Fruit fly (Drosophila melanogaster) whole organism, embryonic: ENCODE results near the gene fw.

Experiments
- CG13775 ChIP-seq: fragments of 200-800 bp; sonication (Bioruptor generic); optimal IDR thresholded peaks from 3 replicates; lab custom pipeline; 2017; ENCODE audit warnings: missing biosample characterization, mild to moderate bottlenecking, missing genetic modification characterization
- CG13894 ChIP-seq: fragments of 200-800 bp; sonication (Bioruptor generic); optimal IDR thresholded peaks from 3 replicates; lab custom pipeline; 2018; ENCODE audit warnings: missing biosample characterization, mild to moderate bottlenecking, missing genetic modification characterization, moderate library complexity
- CG1529 ChIP-seq: fragments of 200-800 bp; sonication (Bioruptor generic); optimal IDR thresholded peaks from 3 replicates; lab custom pipeline; 2018; ENCODE audit warnings: missing biosample characterization, missing genetic modification characterization
- CG17359 ChIP-seq: fragments of 200-800 bp; sonication (Bioruptor generic); optimal IDR thresholded peaks from 3 replicates; lab custom pipeline; 2018; ENCODE audit warnings: missing biosample characterization, mild to moderate bottlenecking, missing genetic modification characterization, moderate library complexity
- CG18476 ChIP-seq: fragments of 200-800 bp; sonication (Bioruptor generic); optimal IDR thresholded peaks from 2 replicates; lab custom pipeline; 2016; ENCODE audit warnings: missing biosample characterization, mild to moderate bottlenecking, missing genetic modification characterization
- CG2129 ChIP-seq: fragments of 200-800 bp; sonication (Bioruptor generic); IDR thresholded peaks from 2 replicates; pipeline ENCODE4 v1.3.6; 2022; ENCODE audit warnings: missing biosample characterization, missing genetic modification characterization; ENCODE audit not compliant: partially characterized antibody
- CG30020 ChIP-seq: fragments of 200-800 bp; optimal IDR thresholded peaks from 2 replicates; lab custom pipeline; 2019; ENCODE audit warnings: missing biosample characterization, mild to moderate bottlenecking, missing genetic modification characterization, moderate library complexity
- CG3065 ChIP-seq: fragments of 200-800 bp; sonication (Bioruptor generic); optimal IDR thresholded peaks from 2 replicates; lab custom pipeline; 2016; ENCODE audit warnings: missing biosample characterization, missing genetic modification characterization
- CG33213 ChIP-seq: fragments of 200-800 bp; sonication (Bioruptor generic); optimal IDR thresholded peaks from 3 replicates; lab custom pipeline; 2016; ENCODE audit warnings: missing biosample characterization, missing genetic modification characterization
- CG33557 ChIP-seq: fragments of 200-800 bp; sonication (Bioruptor generic); optimal IDR thresholded peaks from 2 replicates; lab custom pipeline; 2019; ENCODE audit warnings: missing biosample characterization, mild to moderate bottlenecking, missing genetic modification characterization, moderate library complexity
- CG42726 ChIP-seq: fragments of 200-800 bp; sonication (Bioruptor generic); IDR thresholded peaks from 2 replicates; pipeline ENCODE4 v1.3.6; 2022; ENCODE audit warnings: missing biosample characterization, missing genetic modification characterization; ENCODE audit not compliant: partially characterized antibody
- CG4730 ChIP-seq: fragments of 200-800 bp; sonication (Bioruptor generic); IDR thresholded peaks from 2 replicates; pipeline ENCODE4 v1.3.6; 2022; ENCODE audit warnings: missing biosample characterization, missing genetic modification characterization
- CG8290 ChIP-seq, 3 experiments: fragments of 200-800 bp; sonication (Bioruptor generic); optimal IDR thresholded peaks; 2 replicates each; lab custom pipeline; 2016 to 2019; ENCODE audit warnings: missing biosample characterization in 3 of 3, missing genetic modification characterization in 3 of 3, mild to moderate bottlenecking in 2 of 3, moderate library complexity in 1 of 3
- CG8765 ChIP-seq: fragments of 200-800 bp; sonication (Bioruptor generic); IDR thresholded peaks from 2 replicates; pipeline ENCODE4 v1.3.6; 2022; ENCODE audit warnings: missing biosample characterization, missing genetic modification characterization
- Dref ChIP-seq: fragments of 200-800 bp; sonication (Bioruptor generic); IDR thresholded peaks from 2 replicates; pipeline ENCODE4 v1.3.6; 2022; ENCODE audit warnings: missing biosample characterization, missing genetic modification characterization
- Drgx ChIP-seq: fragments of 200-800 bp; sonication (Bioruptor generic); IDR thresholded peaks from 2 replicates; pipeline ENCODE4 v1.3.6; 2022; ENCODE audit warnings: missing biosample characterization, missing genetic modification characterization
- E2f2 ChIP-seq: fragments of 200-800 bp; sonication (Bioruptor generic); IDR thresholded peaks from 2 replicates; pipeline ENCODE4 v1.3.6; 2022; ENCODE audit warnings: missing biosample characterization, missing genetic modification characterization
- Hmr ChIP-seq: fragments of 200-800 bp; sonication (Bioruptor generic); optimal IDR thresholded peaks from 3 replicates; lab custom pipeline; 2017; ENCODE audit warnings: mild to moderate bottlenecking, missing biosample characterization, missing genetic modification reagents, missing genetic modification characterization
- MBD-R2 ChIP-seq: fragments of 200-800 bp; sonication (Bioruptor generic); IDR thresholded peaks from 2 replicates; pipeline ENCODE4 v1.3.6; 2022; ENCODE audit warnings: missing biosample characterization, missing genetic modification characterization
- MESR4 ChIP-seq: fragments of 200-800 bp; sonication (Bioruptor generic); optimal IDR thresholded peaks from 2 replicates; lab custom pipeline; 2018; ENCODE audit warnings: missing biosample characterization, mild to moderate bottlenecking, missing genetic modification characterization, moderate library complexity
- Nf-YC ChIP-seq: fragments of 200-800 bp; optimal IDR thresholded peaks from 3 replicates; lab custom pipeline; 2019; ENCODE audit warnings: missing biosample characterization, mild to moderate bottlenecking, missing genetic modification characterization, moderate library complexity
- bbx ChIP-seq: fragments of 200-800 bp; sonication (Bioruptor generic); IDR thresholded peaks from 2 replicates; pipeline ENCODE4 v1.3.6; 2022; ENCODE audit warnings: missing biosample characterization, missing genetic modification characterization; ENCODE audit not compliant: partially characterized antibody
- cad ChIP-seq: fragments of >200 bp; optimal IDR thresholded peaks from 2 replicates; lab custom pipeline; 2017; ENCODE audit warnings: missing biosample characterization, missing genetic modification characterization
- chinmo ChIP-seq: fragments of 200-800 bp; sonication (Bioruptor generic); IDR thresholded peaks from 4 replicates; pipeline ENCODE4 v1.3.6; 2022; ENCODE audit warnings: missing biosample characterization, missing genetic modification characterization; ENCODE audit not compliant: partially characterized antibody
- chn ChIP-seq: fragments of 200-800 bp; sonication (Bioruptor generic); optimal IDR thresholded peaks from 2 replicates; lab custom pipeline; 2016; ENCODE audit warnings: missing biosample characterization, missing genetic modification characterization
- ems ChIP-seq: fragments of 200-800 bp; sonication (Bioruptor generic); optimal IDR thresholded peaks from 3 replicates; lab custom pipeline; 2016; ENCODE audit warnings: missing biosample characterization, missing genetic modification characterization
- eve ChIP-seq, 2 experiments: fragments of >200 bp; optimal IDR thresholded peaks; 2 replicates each; lab custom pipeline; 2017; ENCODE audit warnings: missing biosample characterization in 2 of 2, missing genetic modification characterization in 2 of 2
- gfzf ChIP-seq: fragments of 200-800 bp; sonication (Bioruptor generic); optimal IDR thresholded peaks from 2 replicates; lab custom pipeline; 2016; ENCODE audit warnings: missing biosample characterization, mild to moderate bottlenecking, missing genetic modification characterization, moderate library complexity
- hb ChIP-seq: fragments of 200-800 bp; sonication (Bioruptor generic); IDR thresholded peaks from 3 replicates; pipeline ENCODE4 v1.3.6; 2022; ENCODE audit warnings: missing biosample characterization, missing genetic modification characterization; ENCODE audit not compliant: partially characterized antibody
- mld ChIP-seq: fragments of 200-800 bp; sonication (Bioruptor generic); IDR thresholded peaks from 3 replicates; pipeline ENCODE4 v1.3.6; 2022; ENCODE audit warnings: missing biosample characterization, missing genetic modification characterization; ENCODE audit not compliant: partially characterized antibody
- phol ChIP-seq: fragments of 200-800 bp; sonication (Bioruptor generic); optimal IDR thresholded peaks from 3 replicates; lab custom pipeline; 2018; ENCODE audit warnings: missing biosample characterization, mild to moderate bottlenecking, missing genetic modification characterization, moderate library complexity
- prd ChIP-seq, 3 experiments: fragments of >200 bp in 2 of 3; fragments of 200-800 bp in 1 of 3; sonication (Bioruptor generic) in 1 of 3; optimal IDR thresholded peaks in 2 of 3; IDR thresholded peaks in 1 of 3; 2 replicates in 2 of 3; 3 replicates in 1 of 3; pipeline versions ENCODE4 v1.3.6 to Lab custom; 2017 to 2022; ENCODE audit warnings: missing biosample characterization in 1 of 3, missing genetic modification characterization in 1 of 3
- pzg ChIP-seq: fragments of 200-800 bp; sonication (Bioruptor generic); optimal IDR thresholded peaks from 3 replicates; lab custom pipeline; 2018; ENCODE audit warnings: missing biosample characterization, mild to moderate bottlenecking, missing genetic modification characterization, moderate library complexity
- row ChIP-seq: fragments of 200-800 bp; sonication (Bioruptor generic); IDR thresholded peaks from 3 replicates; pipeline ENCODE4 v1.3.6; 2022; ENCODE audit warnings: missing biosample characterization, missing genetic modification characterization
- sqz ChIP-seq: fragments of 200-800 bp; sonication (Bioruptor generic); optimal IDR thresholded peaks from 3 replicates; lab custom pipeline; 2018; ENCODE audit warnings: missing biosample characterization, mild to moderate bottlenecking, missing genetic modification characterization
- tio ChIP-seq: fragments of 200-800 bp; sonication (Bioruptor generic); optimal IDR thresholded peaks from 2 replicates; lab custom pipeline; 2017; ENCODE audit warnings: missing biosample characterization, missing genetic modification characterization, inconsistent platforms
- unc-4 ChIP-seq: fragments of 200-800 bp; sonication (Bioruptor generic); IDR thresholded peaks from 2 replicates; pipeline ENCODE4 v1.3.6; 2022; ENCODE audit warnings: missing biosample characterization, missing genetic modification characterization; ENCODE audit not compliant: partially characterized antibody

fw gene

DNA sequence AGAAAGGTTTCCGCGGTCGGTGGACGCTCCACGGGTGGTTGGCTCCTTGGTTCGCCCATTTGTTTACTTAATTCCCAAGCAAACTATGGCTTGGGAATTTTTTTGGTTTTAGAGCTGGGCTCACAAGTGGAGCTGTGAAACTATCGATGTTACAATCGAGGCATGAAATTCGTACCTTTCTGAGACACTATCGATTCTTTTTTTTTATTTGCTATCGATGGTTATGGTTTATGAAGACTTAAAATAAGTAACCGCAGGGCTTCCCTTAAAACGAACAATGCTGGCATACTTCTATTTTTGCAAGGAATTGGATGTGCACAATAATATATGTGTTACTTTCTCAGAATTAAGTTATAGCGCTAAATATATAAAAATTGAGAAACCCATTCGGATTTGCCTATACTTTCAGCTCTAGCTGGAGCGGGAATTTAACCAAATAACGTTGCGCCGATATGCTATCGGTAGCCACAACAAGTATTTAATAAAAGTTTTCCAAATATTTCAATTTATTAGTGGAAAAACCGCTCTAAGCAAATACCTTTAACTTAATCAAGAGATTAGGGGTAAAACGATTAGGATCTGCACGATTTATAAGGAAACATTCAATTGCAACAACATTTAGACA lies 14.2 kb upstream of the fw start, which contains the start of gene Chrac-16 (continued):
- TF ChIP-seq row (GFP tag; lab: Robert Waterston, UW) (peak; percentile 37; the same call in 2 of the 3 replicates), E2f2 (GFP tag; lab: Robert Waterston, UW) (peak; percentile 7; the same call in 1 of the 2 replicates), CG42726 (GFP tag; lab: Robert Waterston, UW) (peak; percentile 54; the same call in 1 of the 2 replicates), MESR4 (peak; percentile 65), CG30020 (tag; lab: Kevin White, UChicago) (no peak), chn (GFP tag; lab: Kevin White, UChicago) (no peak), pzg (GFP tag; lab: Kevin White, UChicago) (peak; percentile 29), cad (GFP tag; lab: Kevin White, UChicago) (no peak), Dref (GFP tag; lab: Robert Waterston, UW) (peak; percentile 76), CG1529 (GFP tag; lab: Kevin White, UChicago) (no peak), CG2129 (GFP tag; lab: Robert Waterston, UW) (peak; percentile 60), CG18476 (GFP tag; lab: Kevin White, UChicago) (no peak), Drgx (GFP tag; lab: Robert Waterston, UW) (no peak), hb (GFP tag; lab: Robert Waterston, UW) (peak; percentile 73), bbx (GFP tag; lab: Robert Waterston, UW) (peak; percentile 86), CG3065 (GFP tag; lab: Kevin White, UChicago) (no peak), mld (peak; percentile 53; the same call in 1 of the 3 replicates), MBD-R2 (GFP tag; lab: Robert Waterston, UW) (peak; percentile 55), CG13894 (no peak), CG13775 (GFP tag; lab: Kevin White, UChicago) (no peak), prd (optimal IDR thresholded peaks at IDR 0.05; lab: Kevin White, UChicago) (no peak), prd (GFP tag; IDR thresholded peaks at IDR 0.05; lab: Robert Waterston, UW) (no peak), phol (tag; lab: Kevin White, UChicago) (no peak), chinmo (GFP tag; lab: Robert Waterston, UW) (peak; percentile 79; the same call in 3 of the 4 replicates), CG17359 (tag; lab: Kevin White, UChicago) (no peak), unc-4 (GFP tag; lab: Robert Waterston, UW) (peak; percentile 70), gfzf (GFP tag; lab: Kevin White, UChicago) (peak; percentile 20), CG33213 (GFP tag; lab: Kevin White, UChicago) (no peak), sqz (GFP tag; lab: Kevin White, UChicago) (peak; percentile 19), ems (no peak), CG8765 (GFP tag; lab: Robert Waterston, UW) (no peak), tio (GFP tag; lab: Kevin White, UChicago) (no peak), eve (GFP tag; optimal IDR thresholded peaks at IDR 0.05; lab: Kevin White, UChicago) (no peak), CG33557 (GFP tag; lab: Kevin White, UChicago) (no peak), CG4730 (GFP tag; lab: Robert Waterston, UW) (no peak), Nf-YC (tag; lab: Kevin White, UChicago) (no peak), CG8290 (GFP tag; optimal IDR thresholded peaks at IDR 0.05; lab: Kevin White, UChicago) (no peak), CG8290 (tag; optimal IDR thresholded peaks at IDR 0.05; lab: Kevin White, UChicago) (no peak), Hmr (GFP tag; lab: Kevin White, UChicago) (no peak)
